Fruit fly (Drosophila melanogaster) whole organism: Measurements from ENCODE around the gene TwdlO.

Experiments used
- CG8478 ChIP-seq: fragments of >200 bp; optimal IDR thresholded peaks from 2 replicates; lab custom pipeline; 2018; ENCODE audit warnings: inconsistent platforms
- Dll ChIP-seq: fragments of >200 bp; optimal IDR thresholded peaks from 2 replicates; lab custom pipeline; 2017
- EcR ChIP-seq, 2 experiments: fragments of >200 bp; optimal IDR thresholded peaks; 2 replicates each; lab custom pipeline; 2017; ENCODE audit warnings: missing biosample characterization in 2 of 2, missing genetic modification characterization in 2 of 2, missing genetic modification reagents in 2 of 2
- pan ChIP-seq: fragments of >200 bp; optimal IDR thresholded peaks from 2 replicates; lab custom pipeline; 2017
- psq ChIP-seq: fragments of >200 bp; optimal IDR thresholded peaks from 2 replicates; lab custom pipeline; 2017
- usp ChIP-seq: fragments of >200 bp; optimal IDR thresholded peaks from 2 replicates; lab custom pipeline; 2017; ENCODE audit warnings: missing biosample characterization, missing genetic modification characterization, mixed read lengths

TwdlO gene

DNA sequence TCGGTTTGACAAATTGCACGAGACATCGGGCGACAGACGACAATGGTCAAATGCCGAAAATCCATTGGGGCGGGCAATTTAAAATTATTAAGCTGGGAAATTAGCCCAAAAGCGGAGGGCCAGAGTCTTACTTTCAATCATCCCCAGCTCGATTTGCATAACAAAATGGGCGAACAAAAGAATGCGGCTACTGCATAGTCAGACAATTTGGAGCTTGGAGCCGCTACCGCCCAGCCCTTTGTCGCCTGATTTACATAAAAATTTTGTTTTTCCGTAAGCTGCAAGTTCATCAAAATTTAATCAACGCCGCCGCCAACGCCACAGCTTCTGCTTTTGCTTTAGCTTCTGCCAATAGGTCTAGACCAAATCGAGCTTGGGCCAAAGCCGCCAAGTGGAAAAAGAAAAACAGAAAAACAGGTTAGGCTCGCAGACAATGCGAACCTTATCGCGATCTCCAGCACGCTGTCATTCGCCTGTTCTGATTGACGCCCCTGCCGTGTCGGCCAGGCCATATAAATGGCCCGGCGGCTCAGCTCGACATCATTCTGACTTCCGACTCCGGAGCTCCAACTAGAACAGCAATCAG, 4.9 kb upstream of the TwdlO start, which contains the start of gene TwdlN:
Gene TwdlN (plus strand): TSS at position 536 of the 586 bp plus-strand sequence.
- TF ChIP-seq CG8478 (lab: Kevin White, UChicago) (no peak), psq (lab: Kevin White, UChicago) (no peak), Dll (lab: Kevin White, UChicago) (no peak), usp (GFP tag; lab: Kevin White, UChicago) (no peak), pan (lab: Kevin White, UChicago) (no peak), EcR (GFP tag; optimal IDR thresholded peaks at IDR 0.05; lab: Kevin White, UChicago) (no peak)

DNA sequence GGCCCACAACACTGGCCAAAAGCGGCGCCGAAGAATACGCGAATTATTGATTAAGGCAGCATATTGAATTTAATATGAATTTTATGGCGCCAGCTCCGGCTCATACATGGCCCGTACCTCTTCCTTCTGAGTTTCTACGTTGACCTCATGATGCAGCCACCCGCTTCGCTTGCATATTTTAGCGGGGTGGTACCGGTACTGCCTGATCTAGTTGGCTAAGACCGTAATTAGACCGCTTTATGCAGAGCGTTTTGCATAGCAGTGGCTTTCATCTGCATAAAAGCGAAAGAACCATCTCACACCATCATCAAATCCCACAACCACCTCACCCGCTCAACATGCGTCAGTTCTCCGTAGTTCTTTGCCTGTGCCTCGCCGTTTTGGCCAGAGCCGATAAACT, 3.1 kb upstream of the TwdlO start, which contains the start of gene TwdlJ:
Gene TwdlJ (plus strand): TSS at position 301 of the 400 bp plus-strand sequence.
- TF ChIP-seq usp (GFP tag; lab: Kevin White, UChicago) (no peak), CG8478 (lab: Kevin White, UChicago) (no peak), pan (lab: Kevin White, UChicago) (no peak)

DNA sequence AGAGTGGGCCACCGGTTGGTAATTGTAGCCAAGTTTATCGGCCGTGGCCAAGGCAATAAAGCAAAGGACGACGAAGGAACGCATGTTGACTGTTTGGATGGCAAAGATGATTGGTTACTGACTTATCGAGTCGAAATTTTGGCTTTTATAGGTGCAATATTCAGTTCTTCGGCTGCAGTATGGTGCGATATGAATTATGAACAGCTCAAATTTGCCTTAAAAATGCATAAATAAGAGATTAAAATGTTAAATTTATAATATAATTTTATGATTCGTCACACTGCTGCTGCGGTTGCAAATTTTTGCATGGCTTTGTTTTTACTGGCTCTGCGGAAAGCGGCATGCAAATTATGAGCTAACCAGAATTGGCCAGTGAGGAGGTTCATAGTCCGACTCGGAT, 2.1 kb upstream of the TwdlO start, which contains the start of gene TwdlK:
Gene TwdlK (minus strand): TSS at position 101 of the 400 bp plus-strand sequence.
- no peak for TF ChIP-seq CG8478 (lab: Kevin White, UChicago)
- TF ChIP-seq usp (GFP tag; lab: Kevin White, UChicago): no peak
- TF ChIP-seq EcR (GFP tag; optimal IDR thresholded peaks at IDR 0.05; lab: Kevin White, UChicago): no peak
- TF ChIP-seq psq (lab: Kevin White, UChicago): no peak
- TF ChIP-seq Dll (lab: Kevin White, UChicago): no peak
- TF ChIP-seq pan (lab: Kevin White, UChicago): no peak

DNA sequence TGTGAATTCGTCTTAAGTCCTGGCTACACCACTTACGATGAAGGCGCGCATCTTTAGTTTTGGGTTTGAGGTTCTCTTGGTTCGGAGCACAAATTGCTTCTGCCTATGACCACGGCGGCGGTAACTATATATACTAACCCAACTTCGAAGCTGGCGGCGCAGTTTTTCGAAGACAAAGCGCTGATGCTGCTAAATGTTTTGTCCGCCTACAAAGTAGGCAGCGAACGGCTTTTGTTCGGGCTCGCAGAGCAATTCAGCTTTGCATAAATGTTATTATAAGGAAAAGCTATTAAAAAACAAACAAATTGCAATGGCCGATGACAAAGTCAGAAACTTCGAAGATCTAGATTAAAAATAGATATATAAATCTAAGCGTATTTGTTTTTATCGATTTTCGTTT, 986 bp downstream of the TwdlO start, which contains the start of gene TwdlL:
Gene TwdlL (minus strand): TSS at position 101 of the 400 bp plus-strand sequence.
- no peak for TF ChIP-seq Dll (lab: Kevin White, UChicago)
- TF ChIP-seq EcR (GFP tag; optimal IDR thresholded peaks at IDR 0.05; lab: Kevin White, UChicago): no peak
- no peak for TF ChIP-seq psq (lab: Kevin White, UChicago)
- TF ChIP-seq CG8478 (lab: Kevin White, UChicago): no peak
- no peak for TF ChIP-seq usp (GFP tag; lab: Kevin White, UChicago)
- no peak for TF ChIP-seq pan (lab: Kevin White, UChicago)

DNA sequence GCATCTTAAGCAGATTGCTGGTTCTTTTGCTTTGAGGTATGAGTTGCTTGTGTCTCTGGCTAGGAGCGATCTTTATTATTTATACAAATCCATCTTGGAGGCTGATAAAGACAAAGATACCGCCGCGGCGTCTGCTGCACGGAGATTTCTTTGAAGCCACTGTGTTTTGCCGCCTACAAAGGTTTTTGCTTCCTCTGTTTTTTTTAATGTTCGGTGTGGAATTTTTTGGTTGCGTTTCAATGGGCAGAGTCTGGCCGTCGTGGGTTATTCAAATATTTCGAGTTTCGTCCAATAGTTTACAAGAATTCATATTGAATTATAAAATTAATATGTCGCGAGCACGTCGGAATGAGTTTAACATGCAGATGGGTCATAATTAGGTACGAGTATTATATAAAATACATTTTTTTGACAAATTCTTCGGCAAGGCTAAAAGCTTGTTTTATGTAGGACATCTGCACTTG, 3.0 kb downstream of the TwdlO start, which contains the start of gene TwdlB:
Gene TwdlB (minus strand): TSS at position 51 of the 464 bp plus-strand sequence.
- TF ChIP-seq CG8478 (lab: Kevin White, UChicago) (no peak), pan (lab: Kevin White, UChicago) (no peak), Dll (lab: Kevin White, UChicago) (no peak), usp (GFP tag; lab: Kevin White, UChicago) (no peak), EcR (GFP tag; optimal IDR thresholded peaks at IDR 0.05; lab: Kevin White, UChicago) (no peak), psq (lab: Kevin White, UChicago) (no peak)

DNA sequence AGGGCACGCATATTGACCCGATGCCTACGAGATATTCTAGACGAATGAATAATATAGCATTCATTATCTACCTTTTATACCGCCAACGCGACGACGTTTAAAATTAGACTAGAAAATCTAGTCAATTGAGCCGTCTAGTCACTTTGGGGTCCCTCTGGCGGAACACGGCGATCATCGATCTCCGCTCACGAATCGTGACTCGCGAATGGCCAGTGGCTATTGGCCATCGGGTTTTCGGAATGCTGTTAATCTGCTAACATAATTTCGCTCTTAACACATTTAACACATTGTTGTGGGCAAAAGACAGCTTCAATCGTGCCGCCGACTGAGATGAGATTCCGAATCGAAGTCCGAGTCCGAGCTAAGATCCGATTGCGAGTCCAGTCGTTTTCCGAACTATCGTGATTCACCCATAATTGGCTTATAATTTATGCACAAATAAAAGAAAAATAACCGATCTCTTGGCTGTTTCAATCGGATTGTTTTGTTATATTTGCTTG, 5.2 kb downstream of the TwdlO start, which contains the start of gene TwdlP:
Gene TwdlP (minus strand): TSS at position 51 of the 500 bp plus-strand sequence.
- no peak for TF ChIP-seq EcR (GFP tag; optimal IDR thresholded peaks at IDR 0.05; lab: Kevin White, UChicago)
- no peak for TF ChIP-seq pan (lab: Kevin White, UChicago)
- TF ChIP-seq psq (lab: Kevin White, UChicago): no peak
- no peak for TF ChIP-seq usp (GFP tag; lab: Kevin White, UChicago)
- TF ChIP-seq Dll (lab: Kevin White, UChicago): no peak
- TF ChIP-seq CG8478 (lab: Kevin White, UChicago): no peak

DNA sequence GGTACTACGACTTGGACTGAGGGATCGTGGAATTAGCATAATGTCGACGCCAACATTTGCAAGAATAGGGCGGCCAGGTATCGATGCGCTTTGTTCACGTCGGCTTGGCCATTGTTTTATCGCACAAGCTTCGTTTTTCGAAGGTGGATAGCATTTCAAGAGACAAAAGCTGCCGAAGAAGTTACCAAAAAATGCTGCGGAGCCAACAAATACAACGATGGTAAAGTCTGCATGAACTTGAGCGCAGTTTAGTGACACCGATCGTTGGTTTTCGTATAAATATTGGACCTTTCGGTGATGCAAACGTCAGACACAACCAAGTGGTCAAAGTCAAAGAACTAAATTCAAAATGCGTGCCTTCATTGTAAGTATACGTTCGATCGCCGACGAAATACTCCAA, 7.7 kb downstream of the TwdlO start, which contains the start of gene TwdlM:
Gene TwdlM (plus strand): TSS at position 301 of the 400 bp plus-strand sequence.
- no peak for TF ChIP-seq pan (lab: Kevin White, UChicago)
- no peak for TF ChIP-seq EcR (GFP tag; optimal IDR thresholded peaks at IDR 0.05; lab: Kevin White, UChicago)
- TF ChIP-seq usp (GFP tag; lab: Kevin White, UChicago): no peak
- TF ChIP-seq psq (lab: Kevin White, UChicago): no peak
- no peak for TF ChIP-seq CG8478 (lab: Kevin White, UChicago)
- no peak for TF ChIP-seq Dll (lab: Kevin White, UChicago)

DNA sequence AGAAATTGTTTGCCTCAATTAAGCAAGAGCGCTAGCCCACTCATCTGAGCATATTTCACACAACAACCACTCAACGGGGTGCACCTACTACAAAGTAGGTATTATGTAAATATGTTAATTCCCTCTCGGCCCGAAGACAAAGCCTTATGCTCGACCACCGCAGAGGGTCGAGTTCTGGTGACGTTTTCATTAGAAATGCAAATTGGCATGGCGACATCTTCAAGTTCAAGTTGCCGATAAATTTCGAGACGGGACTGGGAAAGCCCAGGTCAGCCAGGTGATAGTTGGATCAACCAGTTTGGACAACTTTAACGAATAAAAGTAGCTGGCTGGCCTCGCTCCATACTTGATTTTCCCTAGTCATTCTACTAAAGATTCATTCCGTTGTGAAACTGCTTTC, 11.1 kb downstream of the TwdlO start:
- TF ChIP-seq psq (lab: Kevin White, UChicago): no peak
- TF ChIP-seq EcR (GFP tag; optimal IDR thresholded peaks at IDR 0.05; lab: Kevin White, UChicago): no peak
- TF ChIP-seq Dll (lab: Kevin White, UChicago): no peak
- TF ChIP-seq CG8478 (lab: Kevin White, UChicago): no peak
- TF ChIP-seq pan (lab: Kevin White, UChicago): no peak
- TF ChIP-seq usp (GFP tag; lab: Kevin White, UChicago): no peak

DNA sequence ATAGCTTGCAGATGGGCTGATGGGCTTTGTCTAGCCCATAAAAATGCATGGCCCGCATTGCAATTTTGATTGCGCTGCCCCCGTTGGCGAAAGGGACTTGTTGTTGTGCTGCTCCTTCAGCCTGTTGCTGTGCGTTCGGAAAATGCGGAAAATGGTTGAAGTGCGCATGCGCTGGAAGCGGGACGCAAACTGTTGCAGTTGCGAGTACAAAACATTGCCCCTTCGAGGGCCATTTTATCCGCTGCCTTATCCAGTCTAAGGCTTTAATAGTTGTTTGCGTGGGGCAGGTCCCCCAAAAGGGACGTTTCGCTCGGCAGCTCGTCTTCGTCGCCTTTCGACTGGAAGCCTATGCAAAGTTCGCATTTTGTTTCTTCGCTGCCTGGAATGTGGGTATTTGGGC, 20.0 kb downstream of the TwdlO start:
- TF ChIP-seq psq (lab: Kevin White, UChicago) (no peak), usp (GFP tag; lab: Kevin White, UChicago) (no peak), CG8478 (lab: Kevin White, UChicago) (no peak), EcR (GFP tag; optimal IDR thresholded peaks at IDR 0.05; lab: Kevin White, UChicago) (no peak), pan (lab: Kevin White, UChicago) (no peak), Dll (lab: Kevin White, UChicago) (no peak)

DNA sequence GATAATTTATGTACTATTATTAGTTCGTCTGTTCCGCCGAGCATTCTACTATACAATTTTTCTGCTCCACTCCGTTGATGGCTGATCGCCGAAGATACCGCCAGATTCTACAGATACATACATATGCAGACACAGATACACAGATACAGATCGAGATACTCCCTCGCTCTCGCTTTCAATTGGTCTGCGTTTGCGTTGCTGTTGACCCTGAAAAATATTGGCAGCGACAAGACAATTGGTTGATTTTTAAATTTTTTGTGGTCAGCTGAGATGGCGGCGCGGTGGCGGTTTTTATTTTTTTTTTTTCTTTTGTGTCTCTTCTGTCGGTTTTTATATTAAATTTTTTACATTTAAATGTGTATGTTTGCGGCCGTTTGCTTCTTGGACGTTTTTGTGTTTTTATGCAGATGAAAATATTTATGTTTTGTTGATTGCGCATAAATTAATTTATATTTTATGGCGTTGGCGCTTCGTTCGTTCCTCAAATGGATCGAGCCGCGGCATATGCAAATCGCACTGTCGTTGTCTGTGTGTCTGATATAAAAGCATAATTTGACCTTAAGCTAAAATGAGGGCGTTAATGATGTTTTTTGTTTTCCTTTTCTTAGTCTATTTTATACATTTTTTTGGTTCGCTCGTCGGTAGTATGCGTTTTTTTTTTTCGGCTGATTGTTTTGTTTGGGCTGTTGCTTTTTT, 32.5 kb downstream of the TwdlO start:
- no peak for TF ChIP-seq CG8478 (lab: Kevin White, UChicago)
- TF ChIP-seq pan (lab: Kevin White, UChicago): no peak
- no peak for TF ChIP-seq Dll (lab: Kevin White, UChicago)
- TF ChIP-seq usp (GFP tag; lab: Kevin White, UChicago): no peak
- TF ChIP-seq psq (lab: Kevin White, UChicago): no peak
- no peak for TF ChIP-seq EcR (GFP tag; optimal IDR thresholded peaks at IDR 0.05; lab: Kevin White, UChicago)
